Worm (Caenorhabditis elegans): Measurements from ENCODE around the gene W09D10.5.

ce11 chrIII:10666640-10667039 is 44.7 kb downstream of the W09D10.5 start:
- TF ChIP-seq klf-2 (GFP tag; conservative IDR thresholded peaks at IDR 0.05) (no peak), ztf-29 (GFP tag; IDR thresholded peaks at IDR 0.05) (no peak)

Data from whole organism, midembryonic.